Fruit fly (Drosophila melanogaster) whole organism, embryonic: Measurements from ENCODE around the gene LanB1.
A peak's percentile ranks its signal among the peaks of the same experiment; 100 is the strongest.

Experiments used
- Atf3 ChIP-seq: fragments of 200-800 bp; sonication (Bioruptor generic); optimal IDR thresholded peaks from 3 replicates; lab custom pipeline; 2016; ENCODE audit warnings: missing biosample characterization, missing genetic modification characterization
- Bdp1 ChIP-seq: fragments of 200-800 bp; sonication (Bioruptor generic); optimal IDR thresholded peaks from 3 replicates; lab custom pipeline; 2016; ENCODE audit warnings: missing biosample characterization, missing genetic modification characterization
- BtbVII ChIP-seq: fragments of 200-800 bp; sonication (Bioruptor generic); optimal IDR thresholded peaks from 3 replicates; lab custom pipeline; 2017; ENCODE audit warnings: missing biosample characterization, mild to moderate bottlenecking, missing genetic modification characterization
- Bteb2 ChIP-seq: fragments of 200-800 bp; sonication (Bioruptor generic); optimal IDR thresholded peaks from 2 replicates; lab custom pipeline; 2016; ENCODE audit warnings: missing biosample characterization, missing genetic modification characterization
- CG10147 ChIP-seq: fragments of 200-800 bp; sonication (Bioruptor generic); optimal IDR thresholded peaks from 2 replicates; lab custom pipeline; 2019; ENCODE audit warnings: missing biosample characterization, mild to moderate bottlenecking, missing genetic modification characterization, moderate library complexity
- CG10209 ChIP-seq: fragments of 200-800 bp; sonication (Bioruptor generic); optimal IDR thresholded peaks from 3 replicates; lab custom pipeline; 2017; ENCODE audit warnings: missing biosample characterization, mild to moderate bottlenecking, missing genetic modification characterization, missing genetic modification reagents
- CG11085 ChIP-seq: fragments of 200-800 bp; sonication (Bioruptor generic); IDR thresholded peaks from 2 replicates; pipeline ENCODE4 v1.3.6; 2022; ENCODE audit warnings: missing biosample characterization, missing genetic modification characterization
- CG12942 ChIP-seq: fragments of 200-800 bp; sonication (Bioruptor generic); optimal IDR thresholded peaks from 3 replicates; lab custom pipeline; 2016; ENCODE audit warnings: missing biosample characterization, missing genetic modification characterization
- CG13894 ChIP-seq: fragments of 200-800 bp; sonication (Bioruptor generic); optimal IDR thresholded peaks from 3 replicates; lab custom pipeline; 2018; ENCODE audit warnings: missing biosample characterization, mild to moderate bottlenecking, missing genetic modification characterization, moderate library complexity
- CG14441 ChIP-seq: fragments of 200-800 bp; sonication (Bioruptor generic); IDR thresholded peaks from 2 replicates; pipeline ENCODE4 v1.3.6; 2022; ENCODE audit warnings: missing biosample characterization, missing genetic modification characterization
- CG14667 ChIP-seq: fragments of 200-800 bp; sonication (Bioruptor generic); IDR thresholded peaks from 2 replicates; pipeline ENCODE4 v1.3.6; 2022; ENCODE audit warnings: missing biosample characterization, missing genetic modification characterization
- CG15479 ChIP-seq: fragments of 200-800 bp; sonication (Bioruptor generic); optimal IDR thresholded peaks from 3 replicates; lab custom pipeline; 2019; ENCODE audit warnings: missing biosample characterization, mild to moderate bottlenecking, missing genetic modification characterization, moderate library complexity
- CG15696 ChIP-seq: fragments of 200-800 bp; sonication (Bioruptor generic); optimal IDR thresholded peaks from 2 replicates; lab custom pipeline; 2019; ENCODE audit warnings: missing biosample characterization, mild to moderate bottlenecking, missing genetic modification characterization, moderate library complexity
- CG1603 ChIP-seq: fragments of 200-800 bp; sonication (Bioruptor generic); optimal IDR thresholded peaks from 2 replicates; lab custom pipeline; 2019; ENCODE audit warnings: missing biosample characterization, mild to moderate bottlenecking, missing genetic modification characterization, moderate library complexity
- CG1792 ChIP-seq: fragments of 200-800 bp; sonication (Bioruptor generic); optimal IDR thresholded peaks from 2 replicates; lab custom pipeline; 2016; ENCODE audit warnings: missing biosample characterization, missing genetic modification characterization
- CG18011 ChIP-seq: fragments of 200-800 bp; sonication (Bioruptor generic); optimal IDR thresholded peaks from 2 replicates; lab custom pipeline; 2017; ENCODE audit warnings: missing biosample characterization, missing genetic modification characterization, mild to moderate bottlenecking, moderate library complexity, missing genotype
- CG33557 ChIP-seq: fragments of 200-800 bp; sonication (Bioruptor generic); optimal IDR thresholded peaks from 2 replicates; lab custom pipeline; 2019; ENCODE audit warnings: missing biosample characterization, mild to moderate bottlenecking, missing genetic modification characterization, moderate library complexity
- CG3726 ChIP-seq: fragments of 200-800 bp; sonication (Bioruptor generic); IDR thresholded peaks from 3 replicates; pipeline ENCODE4, ENCODE4 v1.3.6; 2022; ENCODE audit warnings: missing biosample characterization, missing genetic modification characterization
- CG3847 ChIP-seq: fragments of 200-800 bp; sonication (Bioruptor generic); IDR thresholded peaks from 2 replicates; pipeline ENCODE4 v1.3.6; 2022; ENCODE audit warnings: missing biosample characterization, missing genetic modification characterization
- CG4328 ChIP-seq: fragments of 200-800 bp; sonication (Bioruptor generic); optimal IDR thresholded peaks from 3 replicates; lab custom pipeline; 2017; ENCODE audit warnings: missing biosample characterization, missing genetic modification reagents, missing genetic modification characterization
- CG6654 ChIP-seq: fragments of 200-800 bp; sonication (Bioruptor generic); optimal IDR thresholded peaks from 2 replicates; lab custom pipeline; 2017; ENCODE audit warnings: missing biosample characterization, mild to moderate bottlenecking, missing genetic modification characterization
- CG6765 ChIP-seq: fragments of 200-800 bp; sonication (Bioruptor generic); optimal IDR thresholded peaks from 3 replicates; lab custom pipeline; 2017; ENCODE audit warnings: missing biosample characterization, mild to moderate bottlenecking, missing genetic modification characterization
- CG6791 ChIP-seq: fragments of 200-800 bp; sonication (Bioruptor generic); IDR thresholded peaks from 3 replicates; pipeline ENCODE4 v1.3.6; 2022; ENCODE audit warnings: missing biosample characterization, missing genetic modification characterization; ENCODE audit not compliant: partially characterized antibody
- CG8478 ChIP-seq: fragments of >200 bp; optimal IDR thresholded peaks from 2 replicates; lab custom pipeline; 2018
- CG9437 ChIP-seq: fragments of 200-800 bp; sonication (Bioruptor generic); optimal IDR thresholded peaks from 2 replicates; lab custom pipeline; 2018; ENCODE audit warnings: missing biosample characterization, mild to moderate bottlenecking, missing genetic modification characterization
- CG9609 ChIP-seq: fragments of 200-800 bp; sonication (Bioruptor generic); optimal IDR thresholded peaks from 3 replicates; lab custom pipeline; 2016; ENCODE audit warnings: missing biosample characterization, missing genetic modification characterization
- CG9876 ChIP-seq: fragments of 200-800 bp; sonication (Bioruptor generic); optimal IDR thresholded peaks from 2 replicates; lab custom pipeline; 2016; ENCODE audit warnings: missing biosample characterization, missing genetic modification characterization
- CkIIα-i1 ChIP-seq: fragments of 200-800 bp; sonication (Bioruptor generic); IDR thresholded peaks from 2 replicates; pipeline ENCODE4 v1.3.6; 2022; ENCODE audit warnings: missing biosample characterization, missing genetic modification characterization
- Dbx ChIP-seq: fragments of 200-800 bp; sonication (Bioruptor generic); IDR thresholded peaks from 3 replicates; pipeline ENCODE4 v1.3.6; 2022; ENCODE audit warnings: missing biosample characterization, missing genetic modification characterization
- Elba2 ChIP-seq: fragments of 200-800 bp; sonication (Bioruptor generic); optimal IDR thresholded peaks from 3 replicates; lab custom pipeline; 2016; ENCODE audit warnings: missing biosample characterization, missing genetic modification characterization
- Hmr ChIP-seq: fragments of 200-800 bp; sonication (Bioruptor generic); optimal IDR thresholded peaks from 3 replicates; lab custom pipeline; 2017; ENCODE audit warnings: mild to moderate bottlenecking, missing biosample characterization, missing genetic modification reagents, missing genetic modification characterization
- Hr39 ChIP-seq: fragments of >200 bp; optimal IDR thresholded peaks from 2 replicates; lab custom pipeline; 2017
- MTF-1 ChIP-seq: fragments of 200-800 bp; sonication (Bioruptor generic); optimal IDR thresholded peaks from 2 replicates; lab custom pipeline; 2018; ENCODE audit warnings: missing biosample characterization, mild to moderate bottlenecking, missing genetic modification characterization, borderline replicate concordance
- Med ChIP-seq: fragments of 200-800 bp; sonication (Bioruptor generic); peaks from one replicate; lab custom pipeline; 2016; ENCODE audit warnings: missing biosample characterization, missing genetic modification characterization, mild to moderate bottlenecking, inconsistent platforms, moderate library complexity
- Optix ChIP-seq: fragments of 200-800 bp; sonication (Bioruptor generic); IDR thresholded peaks from 3 replicates; pipeline ENCODE4 v1.3.6; 2022; ENCODE audit warnings: missing biosample characterization, missing genetic modification characterization
- Pdp1 ChIP-seq, 2 experiments: fragments of 200-800 bp; sonication (Bioruptor generic); optimal IDR thresholded peaks; 3 replicates each; lab custom pipeline; 2016; ENCODE audit warnings: missing biosample characterization in 2 of 2, missing genetic modification characterization in 2 of 2, mild to moderate bottlenecking in 1 of 2, moderate library complexity in 1 of 2
- btn ChIP-seq: fragments of 200-800 bp; sonication (Bioruptor generic); optimal IDR thresholded peaks from 2 replicates; lab custom pipeline; 2016; ENCODE audit warnings: missing biosample characterization, missing genetic modification characterization
- crol ChIP-seq: fragments of 200-800 bp; sonication (Bioruptor generic); IDR thresholded peaks from 2 replicates; pipeline ENCODE4 v1.3.6; 2022; ENCODE audit warnings: missing biosample characterization, missing genetic modification characterization
- dimm ChIP-seq: fragments of 200-800 bp; sonication (Bioruptor generic); IDR thresholded peaks from 2 replicates; pipeline ENCODE4 v1.3.6; 2022; ENCODE audit warnings: missing biosample characterization, missing genetic modification characterization
- ems ChIP-seq: fragments of 200-800 bp; sonication (Bioruptor generic); optimal IDR thresholded peaks from 3 replicates; lab custom pipeline; 2016; ENCODE audit warnings: missing biosample characterization, missing genetic modification characterization
- lbe ChIP-seq: fragments of 200-800 bp; sonication (Bioruptor generic); optimal IDR thresholded peaks from 2 replicates; lab custom pipeline; 2016; ENCODE audit warnings: missing biosample characterization, mild to moderate bottlenecking, missing genetic modification characterization
- mam ChIP-seq: fragments of 200-800 bp; sonication (Bioruptor generic); optimal IDR thresholded peaks from 3 replicates; lab custom pipeline; 2016; ENCODE audit warnings: missing biosample characterization, missing genetic modification characterization
- row ChIP-seq: fragments of 200-800 bp; sonication (Bioruptor generic); IDR thresholded peaks from 3 replicates; pipeline ENCODE4 v1.3.6; 2022; ENCODE audit warnings: missing biosample characterization, missing genetic modification characterization
- sd ChIP-seq: fragments of 200-800 bp; sonication (Bioruptor generic); optimal IDR thresholded peaks from 3 replicates; lab custom pipeline; 2018; ENCODE audit warnings: missing biosample characterization, mild to moderate bottlenecking, missing genetic modification characterization, moderate library complexity
- sens-2 ChIP-seq: fragments of 200-800 bp; sonication (Bioruptor generic); IDR thresholded peaks from 2 replicates; pipeline ENCODE4 v1.3.6; 2022; ENCODE audit warnings: missing biosample characterization, missing genetic modification characterization
- sisA ChIP-seq: fragments of 200-800 bp; sonication (Bioruptor generic); IDR thresholded peaks from 2 replicates; pipeline ENCODE4 v1.3.6; 2022; ENCODE audit warnings: missing biosample characterization, missing genetic modification characterization
- sna ChIP-seq: fragments of 200-800 bp; sonication (Bioruptor generic); IDR thresholded peaks from 2 replicates; pipeline ENCODE4 v1.3.6; 2022; ENCODE audit warnings: missing biosample characterization, missing genetic modification characterization; ENCODE audit not compliant: partially characterized antibody
- sr ChIP-seq: fragments of 200-800 bp; sonication (Bioruptor generic); IDR thresholded peaks from 3 replicates; pipeline ENCODE4 v1.3.6; 2022; ENCODE audit warnings: missing biosample characterization, missing genetic modification characterization
- trh ChIP-seq: fragments of 200-800 bp; sonication (Bioruptor generic); optimal IDR thresholded peaks from 2 replicates; lab custom pipeline; 2016; ENCODE audit warnings: missing biosample characterization, missing genetic modification characterization
- zfh1 ChIP-seq: fragments of 200-800 bp; sonication (Bioruptor generic); IDR thresholded peaks from 3 replicates; pipeline ENCODE4 v1.3.6; 2022; ENCODE audit warnings: missing biosample characterization, missing genetic modification characterization

The LanB1 gene

DNA sequence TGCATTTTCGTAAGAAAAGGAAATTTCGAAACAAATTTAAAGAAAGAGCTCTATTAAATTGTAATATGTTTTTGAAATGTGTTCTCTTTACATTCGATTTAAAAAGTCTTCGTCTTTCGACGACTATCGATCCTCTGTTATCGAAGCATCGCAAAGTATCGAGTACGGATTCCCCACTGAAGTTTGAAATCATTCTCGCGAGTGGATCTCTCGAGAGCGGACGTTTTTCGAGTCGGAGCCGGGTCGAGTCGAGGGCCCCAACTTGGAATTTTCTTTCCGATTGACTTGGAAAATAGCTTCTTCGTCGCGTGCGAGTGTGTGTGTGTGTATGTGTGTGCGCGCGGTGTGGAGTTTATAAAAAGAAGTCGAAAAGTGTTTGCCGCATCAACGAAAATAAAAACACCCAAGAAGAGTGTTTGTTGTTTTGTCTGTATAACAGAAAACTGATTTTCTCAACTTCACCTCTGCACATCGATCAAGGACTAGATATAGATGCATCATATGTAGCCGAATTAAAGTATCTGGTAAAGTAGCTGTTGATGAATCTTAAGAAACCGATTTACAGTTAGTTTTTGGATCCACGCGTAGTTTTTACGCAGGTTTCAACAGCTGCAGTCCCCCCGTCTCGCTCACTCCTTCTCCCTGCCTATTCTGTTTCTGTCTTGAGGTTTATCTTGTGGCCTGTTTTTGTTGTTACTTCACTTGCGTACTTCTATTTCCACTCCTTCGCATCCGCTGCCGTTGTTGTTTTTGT is at the start of gene LanB1 (continued):
- TF ChIP-seq CG1603 (tag; lab: Kevin White, UChicago) (peak; percentile 36), CkIIα-i1 (GFP tag; lab: Robert Waterston, UW) (no peak), CG11085 (no peak), trh (GFP tag; lab: Kevin White, UChicago) (no peak), Optix (no peak), ems (no peak), CG33557 (no peak), Atf3 (GFP tag; lab: Kevin White, UChicago) (no peak), CG3847 (GFP tag; lab: Robert Waterston, UW) (no peak), row (GFP tag; lab: Robert Waterston, UW) (peak; percentile 30; the same call in 2 of the 3 replicates), Elba2 (GFP tag; lab: Kevin White, UChicago) (no peak), sisA (no peak), lbe (GFP tag; lab: Kevin White, UChicago) (no peak), CG10209 (GFP tag; lab: Kevin White, UChicago) (no peak), CG18011 (GFP tag; lab: Kevin White, UChicago) (no peak), CG8478 (no peak), Pdp1 (GFP tag; optimal IDR thresholded peaks at IDR 0.05; lab: Kevin White, UChicago) (no peak), Bdp1 (GFP tag; lab: Kevin White, UChicago) (no peak), CG15696 (tag; lab: Kevin White, UChicago) (no peak), CG9609 (GFP tag; lab: Kevin White, UChicago) (no peak), CG6765 (GFP tag; lab: Kevin White, UChicago) (peak; percentile 30), mam (GFP tag; lab: Kevin White, UChicago) (no peak), crol (GFP tag; lab: Robert Waterston, UW) (0 out of 2 replicates have a peak, but pooled peaks have one; percentile 50), Bteb2 (GFP tag; lab: Kevin White, UChicago) (no peak), Dbx (GFP tag; lab: Robert Waterston, UW) (0 out of 3 replicates have a peak, but pooled peaks have one; percentile 27), Med (GFP tag; lab: Kevin White, UChicago) (peak; percentile 75), Hmr (GFP tag; lab: Kevin White, UChicago) (no peak), btn (GFP tag; lab: Kevin White, UChicago) (no peak), CG9876 (GFP tag; lab: Kevin White, UChicago) (no peak), zfh1 (GFP tag; lab: Robert Waterston, UW) (no peak; the same call in 2 of the 3 replicates), CG13894 (peak; percentile 52), Hr39 (no peak), sens-2 (GFP tag; lab: Robert Waterston, UW) (no peak), CG12942 (no peak), CG9437 (GFP tag; lab: Kevin White, UChicago) (no peak), CG14667 (GFP tag; lab: Robert Waterston, UW) (no peak), sna (GFP tag; lab: Robert Waterston, UW) (0 out of 2 replicates have a peak, but pooled peaks have one; percentile 37), MTF-1 (GFP tag; lab: Kevin White, UChicago) (peak; percentile 45), sr (GFP tag; lab: Robert Waterston, UW) (peak; percentile 27; the same call in 1 of the 3 replicates), CG14441 (no peak), CG6654 (no peak), CG1792 (GFP tag; lab: Kevin White, UChicago) (no peak), dimm (GFP tag; lab: Robert Waterston, UW) (no peak), BtbVII (GFP tag; lab: Kevin White, UChicago) (no peak), CG15479 (GFP tag; lab: Kevin White, UChicago) (peak; percentile 29), CG4328 (GFP tag; lab: Kevin White, UChicago) (no peak), CG3726 (GFP tag; lab: Robert Waterston, UW) (no peak), sd (tag; lab: Kevin White, UChicago) (peak; percentile 84), CG6791 (GFP tag; lab: Robert Waterston, UW) (peak; percentile 61; the same call in 2 of the 3 replicates), CG10147 (GFP tag; lab: Kevin White, UChicago) (no peak)
